Worm (Caenorhabditis elegans) whole organism, L3 larva: ENCODE results near the gene flp-3.

Source experiments
- egl-27 ChIP-seq: sonication (generic microtip); optimal IDR thresholded peaks from 4 replicates; lab custom pipeline; 2017; ENCODE audit warnings: missing biosample characterization, missing genetic modification reagents, missing genetic modification characterization
- elt-2 ChIP-seq: sonication (generic microtip); optimal IDR thresholded peaks from 2 replicates; lab custom pipeline; 2016; ENCODE audit warnings: missing genetic modification reagents, mild to moderate bottlenecking, missing genetic modification characterization, missing compliant biosample characterization
- fkh-10 ChIP-seq: sonication (generic microtip); optimal IDR thresholded peaks from 2 replicates; lab custom pipeline; 2017; ENCODE audit warnings: missing biosample characterization, missing genetic modification reagents, missing genetic modification characterization
- mdl-1 ChIP-seq: fragments of 150-350 bp; optimal IDR thresholded peaks from 2 replicates; lab custom pipeline; 2014; ENCODE audit warnings: missing biosample characterization, missing genetic modification characterization
- nhr-76 ChIP-seq: fragments of 150-350 bp; sonication (generic microtip); optimal IDR thresholded peaks from 5 replicates; lab custom pipeline; 2014; ENCODE audit warnings: missing biosample characterization, missing genetic modification characterization
- pqm-1 ChIP-seq: fragments of 150-350 bp; optimal IDR thresholded peaks from 2 replicates; lab custom pipeline; 2017; ENCODE audit warnings: missing biosample characterization, missing genetic modification characterization, inconsistent platforms
- unc-39 ChIP-seq: sonication (generic microtip); optimal IDR thresholded peaks from 4 replicates; lab custom pipeline; 2017; ENCODE audit warnings: missing biosample characterization, missing genetic modification characterization
- ztf-11 ChIP-seq: fragments of 150-350 bp; optimal IDR thresholded peaks from 2 replicates; lab custom pipeline; 2014; ENCODE audit warnings: missing biosample characterization, missing genetic modification characterization

DNA sequence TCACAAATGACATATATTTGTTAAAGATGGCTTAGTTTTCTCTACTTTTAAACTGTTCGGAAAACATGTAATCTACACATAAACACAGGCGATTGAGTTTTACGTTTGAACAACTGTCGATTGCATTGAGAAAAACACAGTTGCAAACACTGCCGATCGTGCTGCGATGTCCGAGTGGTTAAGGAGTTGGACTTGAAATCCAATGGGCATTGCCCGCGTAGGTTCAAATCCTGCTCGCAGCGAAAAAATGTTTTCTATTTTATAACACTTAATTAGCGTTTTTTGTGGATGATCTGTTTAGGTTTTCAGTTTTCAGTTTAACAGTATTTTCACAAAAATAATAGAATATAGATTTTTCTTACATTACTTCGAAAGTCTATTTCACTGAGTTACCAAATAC, 31.6 kb upstream of the flp-3 start:
- TF ChIP-seq pqm-1, result no peak
- no peak for TF ChIP-seq nhr-76 (tag; lab: Kevin White, UChicago)
- no peak for TF ChIP-seq mdl-1 (tag; lab: Kevin White, UChicago)
- no peak for TF ChIP-seq fkh-10 (GFP tag; lab: Kevin White, UChicago)
- TF ChIP-seq elt-2, result no peak
- no peak for TF ChIP-seq unc-39 (tag; lab: Kevin White, UChicago)
- TF ChIP-seq ztf-11 (tag; lab: Kevin White, UChicago), result no peak
- no peak for TF ChIP-seq egl-27 (tag; lab: Kevin White, UChicago)
